Worm (Caenorhabditis elegans): ENCODE measurements around the gene C54F6.12.

ce11 chrV:7555875-7556274 lies 18.0 kb upstream of the C54F6.12 start:
- TF ChIP-seq F22D6.2 (tag; optimal IDR thresholded peaks at IDR 0.05) (no peak), F57C9.4 (tag; optimal IDR thresholded peaks at IDR 0.05) (no peak), Y53G8AR.9 (GFP tag; conservative IDR thresholded peaks at IDR 0.05) (no peak), Y95B8A.8 (GFP tag; IDR thresholded peaks at IDR 0.05) (no peak), snpc-4 (GFP tag; optimal IDR thresholded peaks at IDR 0.05) (no peak), snpc-4 (tag; optimal IDR thresholded peaks at IDR 0.05) (no peak), nhr-90 (tag; optimal IDR thresholded peaks at IDR 0.05) (no peak), ztf-26 (tag; optimal IDR thresholded peaks at IDR 0.05) (no peak), lin-26 (GFP tag; IDR thresholded peaks at IDR 0.05) (no peak), lin-54 (GFP tag; optimal IDR thresholded peaks at IDR 0.05) (no peak), snpc-3.4 (tag; optimal IDR thresholded peaks at IDR 0.05) (no peak), Y79H2A.3 (GFP tag; conservative IDR thresholded peaks at IDR 0.05) (no peak), unc-130 (GFP tag; optimal IDR thresholded peaks at IDR 0.05) (no peak), pha-4 (tag; optimal IDR thresholded peaks at IDR 0.05) (no peak), efl-1 (GFP tag; optimal IDR thresholded peaks at IDR 0.05) (no peak)
